Worm (Caenorhabditis elegans) whole organism, late embryonic: Measurements from ENCODE around the gene F14D7.18.
"Not testable (repeated sequence)": the region's sequence is repeated elsewhere in the genome, so short reads cannot be mapped to it uniquely, and the experiment has no call there.

Experiments used
- che-1 ChIP-seq: sonication (generic microtip); optimal IDR thresholded peaks from 2 replicates; lab custom pipeline; 2016; ENCODE audit warnings: mild to moderate bottlenecking, missing genetic modification characterization, missing compliant biosample characterization
- fkh-10 ChIP-seq: fragments of 150-350 bp; optimal IDR thresholded peaks from 2 replicates; lab custom pipeline; 2014; ENCODE audit warnings: missing biosample characterization, missing genetic modification reagents, missing genetic modification characterization
- fkh-6 ChIP-seq: sonication (generic microtip); optimal IDR thresholded peaks from 2 replicates; lab custom pipeline; 2016; ENCODE audit warnings: missing genetic modification characterization, missing compliant biosample characterization
- hlh-30 ChIP-seq: sonication (generic microtip); optimal IDR thresholded peaks from 2 replicates; lab custom pipeline; 2017; ENCODE audit warnings: antibody characterized with exemption, missing genetic modification characterization, missing compliant biosample characterization; ENCODE audit not compliant: insufficient read depth
- hlh-6 ChIP-seq: sonication (generic microtip); optimal IDR thresholded peaks from 2 replicates; lab custom pipeline; 2016; ENCODE audit warnings: missing genotype, missing genetic modification characterization, missing compliant biosample characterization
- lin-11 ChIP-seq: fragments of 200-800 bp; sonication (Bioruptor generic); optimal IDR thresholded peaks from 2 replicates; lab custom pipeline; 2018; ENCODE audit warnings: mild to moderate bottlenecking, missing genetic modification characterization, missing compliant biosample characterization
- rnt-1 ChIP-seq: sonication (generic microtip); optimal IDR thresholded peaks from 2 replicates; lab custom pipeline; 2016; ENCODE audit warnings: missing genetic modification characterization, missing compliant biosample characterization
- sox-4 ChIP-seq: sonication (generic microtip); optimal IDR thresholded peaks from 2 replicates; lab custom pipeline; 2017; ENCODE audit warnings: mild to moderate bottlenecking, missing genetic modification characterization, inconsistent platforms, missing compliant biosample characterization
- tbx-2 ChIP-seq: sonication (generic microtip); optimal IDR thresholded peaks from 2 replicates; lab custom pipeline; 2016; ENCODE audit warnings: missing genetic modification characterization, missing compliant biosample characterization
- unc-55 ChIP-seq: sonication (generic microtip); optimal IDR thresholded peaks from 2 replicates; lab custom pipeline; 2017; ENCODE audit warnings: missing biosample characterization, missing genetic modification reagents, missing genetic modification characterization

- not testable (repeated sequence) for TF ChIP-seq unc-55; fkh-10 (GFP tag; lab: Kevin White, UChicago); rnt-1; hlh-30 (tag; lab: Kevin White, UChicago); sox-4 (tag; lab: Kevin White, UChicago); lin-11 (tag; lab: Kevin White, UChicago); tbx-2 (tag; lab: Kevin White, UChicago); che-1; hlh-6 (tag; lab: Kevin White, UChicago); fkh-6 (tag; lab: Kevin White, UChicago)
These were observed 19.1 kb upstream of the F14D7.18 start, which contains the start of gene F14D7.14 for ce11 chrV:14309632-14310031.
